Fruit fly (Drosophila melanogaster) whole organism, wandering third instar larva: ENCODE results near the gene CG9636.
A peak's percentile ranks its signal among the peaks of the same experiment; 100 is the strongest.

Experiments used
- CrebA ChIP-seq: fragments of 200-800 bp; sonication (Bioruptor generic); optimal IDR thresholded peaks from 2 replicates; lab custom pipeline; 2016; ENCODE audit warnings: missing biosample characterization, mild to moderate bottlenecking, missing genetic modification characterization, borderline replicate concordance
- Mio ChIP-seq: sonication (Bioruptor generic); optimal IDR thresholded peaks from 2 replicates; lab custom pipeline; 2016; ENCODE audit warnings: missing biosample characterization, missing genetic modification characterization
- OdsH ChIP-seq: fragments of 200-800 bp; sonication (Bioruptor generic); optimal IDR thresholded peaks from 2 replicates; lab custom pipeline; 2016; ENCODE audit warnings: missing biosample characterization, mild to moderate bottlenecking, missing genetic modification characterization
- foxo ChIP-seq, 2 experiments: fragments of 200-800 bp; sonication (Bioruptor generic); optimal IDR thresholded peaks; 2 replicates in 1 of 2; 3 replicates in 1 of 2; lab custom pipeline; 2016 to 2017; ENCODE audit warnings: missing biosample characterization in 2 of 2, missing genetic modification characterization in 2 of 2
- h ChIP-seq: fragments of 200-800 bp; sonication (Bioruptor generic); optimal IDR thresholded peaks from 3 replicates; lab custom pipeline; 2016; ENCODE audit warnings: missing biosample characterization, mild to moderate bottlenecking, missing genetic modification characterization
- jim ChIP-seq: fragments of 175-275, 200-325 bp; sonication (Bioruptor generic); optimal IDR thresholded peaks from 2 replicates; lab custom pipeline; 2016; ENCODE audit warnings: missing biosample characterization, mild to moderate bottlenecking, missing genetic modification characterization
- pan ChIP-seq: fragments of >200 bp; optimal IDR thresholded peaks from 2 replicates; lab custom pipeline; 2017

DNA sequence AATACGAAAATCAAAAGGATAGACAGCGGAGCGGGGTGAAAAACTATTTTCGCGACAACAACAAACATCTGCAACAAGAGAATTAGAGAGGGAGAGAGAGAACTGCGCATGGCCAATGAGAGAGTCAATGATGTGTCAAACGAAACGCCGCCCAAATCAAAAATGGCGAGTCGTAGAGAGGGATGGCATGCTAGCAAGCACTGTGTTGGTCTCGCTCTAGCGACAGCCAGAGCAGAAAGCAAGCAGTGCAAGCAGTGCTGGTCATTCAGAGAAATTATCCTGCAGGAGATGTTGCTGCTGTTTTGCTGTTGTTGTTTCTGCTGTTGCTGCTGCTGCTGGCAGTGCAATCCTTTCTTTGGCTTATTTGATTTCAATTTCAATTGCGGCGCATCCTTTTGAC, 52.7 kb downstream of the CG9636 start:
- TF ChIP-seq h: peak; percentile 3
- no peak for TF ChIP-seq pan
- TF ChIP-seq Mio: no peak
- TF ChIP-seq foxo (GFP tag; optimal IDR thresholded peaks at IDR 0.05; lab: Kevin White, UChicago): no peak
- no peak for TF ChIP-seq jim
- no peak for TF ChIP-seq OdsH (GFP tag; lab: Kevin White, UChicago)
- TF ChIP-seq CrebA (GFP tag; lab: Kevin White, UChicago): no peak
